Fruit fly (Drosophila melanogaster) whole organism, wandering third instar larva: Measurements from ENCODE around the gene CG42822.

Experiments
- CG9705 ChIP-seq: fragments of 200-800 bp; sonication (Bioruptor generic); optimal IDR thresholded peaks from 2 replicates; lab custom pipeline; 2018; ENCODE audit warnings: missing biosample characterization, mild to moderate bottlenecking, missing genetic modification characterization
- Dfd ChIP-seq: fragments of >200 bp; optimal IDR thresholded peaks from 2 replicates; lab custom pipeline; 2017; ENCODE audit warnings: missing biosample characterization, missing genetic modification characterization
- Hr78 ChIP-seq: fragments of >200 bp; optimal IDR thresholded peaks from 2 replicates; lab custom pipeline; 2017; ENCODE audit warnings: missing biosample characterization, missing genetic modification characterization
- Jra ChIP-seq: sonication (Bioruptor generic); optimal IDR thresholded peaks from 2 replicates; lab custom pipeline; 2016; ENCODE audit warnings: missing biosample characterization, missing genetic modification characterization
- OdsH ChIP-seq: fragments of 200-800 bp; sonication (Bioruptor generic); optimal IDR thresholded peaks from 2 replicates; lab custom pipeline; 2016; ENCODE audit warnings: missing biosample characterization, mild to moderate bottlenecking, missing genetic modification characterization
- dl ChIP-seq, 2 experiments: fragments of 175-275, 200-275 bp in 1 of 2; fragments of 200-275 bp in 1 of 2; sonication (Bioruptor generic); optimal IDR thresholded peaks; lab custom pipeline; 2018; ENCODE audit warnings: mild to moderate bottlenecking in 2 of 2, missing biosample characterization in 2 of 2, missing genetic modification characterization in 2 of 2, moderate library complexity in 2 of 2; ENCODE audit not compliant: partially characterized antibody in 2 of 2, insufficient read depth in 1 of 2
- foxo ChIP-seq, 2 experiments: fragments of 200-800 bp; sonication (Bioruptor generic); optimal IDR thresholded peaks; 2 replicates in 1 of 2; 3 replicates in 1 of 2; lab custom pipeline; 2016 to 2017; ENCODE audit warnings: missing biosample characterization in 2 of 2, missing genetic modification characterization in 2 of 2
- h ChIP-seq: fragments of 200-800 bp; sonication (Bioruptor generic); optimal IDR thresholded peaks from 3 replicates; lab custom pipeline; 2016; ENCODE audit warnings: missing biosample characterization, mild to moderate bottlenecking, missing genetic modification characterization
- lola ChIP-seq: fragments of >200 bp; optimal IDR thresholded peaks from 2 replicates; lab custom pipeline; 2017; ENCODE audit warnings: missing biosample characterization, missing genetic modification characterization
- pan ChIP-seq: fragments of >200 bp; optimal IDR thresholded peaks from 2 replicates; lab custom pipeline; 2017
- psq ChIP-seq: fragments of 200-800 bp; sonication (Bioruptor generic); optimal IDR thresholded peaks from 3 replicates; lab custom pipeline; 2017; ENCODE audit warnings: missing biosample characterization, mild to moderate bottlenecking, missing genetic modification characterization, moderate library complexity
- sv ChIP-seq: fragments of 200-800 bp; sonication (Bioruptor generic); optimal IDR thresholded peaks from 3 replicates; lab custom pipeline; 2016; ENCODE audit warnings: missing biosample characterization, missing genetic modification characterization

- TF ChIP-seq h (GFP tag; lab: Kevin White, UChicago) (no peak), sv (GFP tag; lab: Kevin White, UChicago) (no peak), Dfd (GFP tag; lab: Kevin White, UChicago) (no peak), lola (GFP tag; lab: Kevin White, UChicago) (no peak), OdsH (no peak), dl (GFP tag; optimal IDR thresholded peaks at IDR 0.05; lab: Kevin White, UChicago; ENCODE audit: insufficient read depth in 1 of 2, partially characterized antibody in 2 of 2) (no peak), foxo (GFP tag; optimal IDR thresholded peaks at IDR 0.05; lab: Kevin White, UChicago) (no peak), CG9705 (GFP tag; lab: Kevin White, UChicago) (no peak), psq (GFP tag; lab: Kevin White, UChicago) (no peak), pan (lab: Kevin White, UChicago) (no peak), Hr78 (no peak), Jra (GFP tag; lab: Kevin White, UChicago) (no peak)
These were observed 3.5 kb downstream of the CG42822 start, which contains the start of gene CG33333 for dm6 chr3R:17417167-17417566.
